Fruit fly (Drosophila melanogaster): ENCODE data around the gene CG7299.

DNA sequence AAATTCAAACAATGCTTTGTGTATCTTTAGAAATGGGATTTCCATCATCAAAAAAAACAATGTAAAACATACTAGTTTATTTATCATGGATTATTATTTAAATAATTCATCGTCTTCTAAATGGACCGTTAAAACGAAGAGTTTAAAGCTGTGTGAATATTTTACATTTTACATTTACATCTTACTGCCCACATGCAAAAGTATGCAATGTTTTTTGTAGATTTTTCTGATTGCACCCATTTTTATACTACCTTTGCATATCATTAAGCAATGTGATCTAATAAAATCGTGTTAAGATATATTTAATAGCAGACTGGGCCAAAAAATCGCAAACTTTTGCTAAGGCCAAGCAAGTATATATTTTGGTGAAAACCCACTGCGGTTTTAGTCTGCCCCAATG lies 12.7 kb downstream of the CG7299 start:
- no peak for TF ChIP-seq CG8478 (optimal IDR thresholded peaks at IDR 0.05)
- no peak for TF ChIP-seq CTCF (optimal IDR thresholded peaks at IDR 0.05)

All from S2 (cell line).